Worm (Caenorhabditis elegans): ENCODE results near the gene K08H10.6.

DNA sequence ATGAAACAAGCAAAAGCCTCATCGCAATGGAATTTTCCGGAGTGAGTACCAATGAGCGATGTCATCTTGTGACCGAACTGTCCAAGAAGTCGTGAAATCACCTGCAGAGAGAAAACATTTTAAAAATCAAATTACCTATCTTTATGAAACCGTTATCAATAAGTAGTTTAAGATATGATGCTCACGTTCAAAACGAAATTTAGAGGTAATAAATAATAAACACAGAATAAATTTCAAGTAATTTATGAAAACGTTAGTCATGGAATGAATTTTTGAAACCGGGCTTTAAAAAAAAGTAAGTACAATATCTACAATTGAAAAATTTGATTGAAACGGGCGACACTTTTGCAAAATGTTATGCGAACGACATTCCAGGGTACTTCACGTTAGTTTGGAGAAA is 8.0 kb downstream of the K08H10.6 start, which contains the start of gene C27H6.8:
- TF ChIP-seq lin-39 (tag; optimal IDR thresholded peaks at IDR 0.05) (no peak), mab-5 (tag; optimal IDR thresholded peaks at IDR 0.05) (no peak), nhr-25 (tag; optimal IDR thresholded peaks at IDR 0.05) (no peak), ztf-1 (GFP tag; conservative IDR thresholded peaks at IDR 0.05) (no peak), nhr-237 (tag; optimal IDR thresholded peaks at IDR 0.05) (no peak), fos-1 (tag; optimal IDR thresholded peaks at IDR 0.05) (no peak), lin-11 (tag; optimal IDR thresholded peaks at IDR 0.05) (no peak), lin-13 (GFP tag; optimal IDR thresholded peaks at IDR 0.05) (no peak)

All from whole organism, L2 larva.